Worm (Caenorhabditis elegans) whole organism, early embryonic: ENCODE measurements around the gene srx-44.

Source experiments
- B0310.2 ChIP-seq: sonication (generic microtip); optimal IDR thresholded peaks from 2 replicates; lab custom pipeline; 2016; ENCODE audit warnings: mild to moderate bottlenecking, missing genetic modification characterization, missing compliant biosample characterization
- F13C5.2 ChIP-seq: sonication (generic microtip); optimal IDR thresholded peaks from 2 replicates; lab custom pipeline; 2017; ENCODE audit warnings: mild to moderate bottlenecking, missing genetic modification characterization, inconsistent platforms, missing compliant biosample characterization
- ama-1 ChIP-seq: fragments of 150-350 bp; optimal IDR thresholded peaks from 2 replicates; lab custom pipeline; 2014
- ceh-13 ChIP-seq: fragments of 200-800 bp; sonication (Bioruptor generic); optimal IDR thresholded peaks from 2 replicates; lab custom pipeline; 2018; ENCODE audit warnings: mild to moderate bottlenecking, missing genetic modification characterization, missing compliant biosample characterization
- ceh-36 ChIP-seq: sonication (generic microtip); optimal IDR thresholded peaks from 2 replicates; lab custom pipeline; 2016; ENCODE audit warnings: missing genetic modification characterization, inconsistent platforms, missing compliant biosample characterization
- flt-1 ChIP-seq: fragments of 200-800 bp; sonication (Bioruptor generic); IDR thresholded peaks from 2 replicates; pipeline ENCODE4 v1.3.6; 2022; ENCODE audit warnings: missing genetic modification characterization, missing compliant biosample characterization
- hmbx-1 ChIP-seq: sonication (generic microtip); optimal IDR thresholded peaks from 2 replicates; lab custom pipeline; 2016; ENCODE audit warnings: mild to moderate bottlenecking, missing genetic modification characterization, missing compliant biosample characterization
- pes-1 ChIP-seq: fragments of 200-800 bp; sonication (Bioruptor generic); IDR thresholded peaks from 2 replicates; pipeline ENCODE4 v1.3.6; 2022; ENCODE audit warnings: missing genetic modification reagents, missing genetic modification characterization, missing compliant biosample characterization
- scrt-1 ChIP-seq: fragments of 200-800 bp; sonication (Bioruptor generic); IDR thresholded peaks from 2 replicates; pipeline ENCODE4 v1.3.6; 2022; ENCODE audit warnings: missing genetic modification characterization, missing compliant biosample characterization
- tbx-11 ChIP-seq: fragments of 200-800 bp; sonication (Bioruptor generic); IDR thresholded peaks from 2 replicates; pipeline ENCODE4 v1.3.6; 2022; ENCODE audit warnings: missing genetic modification characterization, missing compliant biosample characterization
- tra-4 ChIP-seq: sonication (generic microtip); optimal IDR thresholded peaks from 2 replicates; lab custom pipeline; 2017; ENCODE audit warnings: missing genetic modification characterization, missing compliant biosample characterization

- TF ChIP-seq flt-1 (GFP tag; lab: Robert Waterston, UW) (no peak), ama-1 (lab: Kevin White, UChicago) (no peak), hmbx-1 (tag; lab: Kevin White, UChicago) (no peak), scrt-1 (no peak), ceh-36 (tag; lab: Kevin White, UChicago) (no peak), pes-1 (GFP tag; lab: Robert Waterston, UW) (no peak), ceh-13 (GFP tag; lab: Kevin White, UChicago) (no peak), tra-4 (no peak), F13C5.2 (tag; lab: Kevin White, UChicago) (no peak), tbx-11 (GFP tag; lab: Robert Waterston, UW) (0 out of 2 replicates have a peak, but pooled peaks have one; percentile 7), B0310.2 (tag; lab: Kevin White, UChicago) (no peak)
Observed at ce11 chrV:16047052-16047451, 26.9 kb downstream of the srx-44 start.
